Worm (Caenorhabditis elegans): Measurements from ENCODE around the gene tmem-145.

The tmem-145 gene

DNA sequence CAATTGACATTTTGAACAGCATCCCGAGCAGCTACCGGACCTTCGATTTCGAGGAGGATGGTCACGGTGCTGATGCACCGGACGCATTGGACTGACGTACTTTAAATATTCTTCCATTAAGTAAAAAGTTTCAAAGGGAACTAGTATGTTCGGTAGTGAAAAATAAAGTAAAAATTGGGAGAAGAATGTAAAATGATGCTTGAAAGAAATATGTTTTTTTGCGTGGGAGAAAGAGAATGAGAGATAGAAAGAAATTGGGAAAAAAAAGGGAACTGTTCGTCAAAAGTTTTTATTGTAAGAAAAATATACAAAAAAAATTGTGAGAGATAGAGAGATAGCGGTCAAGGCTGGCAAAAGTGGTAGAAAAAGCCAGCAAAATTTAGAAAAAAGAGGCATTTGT lies 39.7 kb downstream of the tmem-145 start, which contains the start of gene tsp-20:
tsp-20 (minus strand) TSS at position 101 of the 400 bp plus-strand sequence.
- no peak for TF ChIP-seq unc-39 (tag; optimal IDR thresholded peaks at IDR 0.05)
- TF ChIP-seq mep-1 (tag; optimal IDR thresholded peaks at IDR 0.05) = no peak
- TF ChIP-seq elt-3 (tag; optimal IDR thresholded peaks at IDR 0.05) = no peak
- no peak for TF ChIP-seq elt-1 (tag; optimal IDR thresholded peaks at IDR 0.05; ENCODE audit: borderline replicate concordance, insufficient read depth)

ce11 chrX:12025070-12025789 lies 48.4 kb downstream of the tmem-145 start, which contains the start of gene B0198.2:
TSS of gene B0198.2 (plus strand) at chrX:12025739.
- TF ChIP-seq pha-4 (tag; optimal IDR thresholded peaks at IDR 0.05) = no peak

DNA sequence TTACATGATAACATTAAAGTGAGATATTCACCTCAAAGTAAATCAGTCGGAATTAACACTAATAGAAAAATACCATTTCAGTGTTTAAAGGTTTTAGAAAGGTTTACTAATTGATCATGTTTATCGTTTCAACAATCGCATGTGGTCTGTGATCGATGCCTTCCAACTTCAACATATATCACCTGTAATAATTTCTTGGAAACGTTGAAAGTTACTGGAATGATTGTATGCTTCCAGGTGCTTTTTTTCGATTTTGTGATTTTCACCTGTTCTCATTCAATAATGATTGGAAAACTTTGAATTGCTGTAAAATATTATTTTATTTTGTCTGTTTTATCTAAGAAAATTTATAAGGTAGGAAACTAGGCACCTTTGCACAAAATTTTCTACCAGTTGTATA lies 51.2 kb downstream of the tmem-145 start:
- TF ChIP-seq hlh-1 (tag; optimal IDR thresholded peaks at IDR 0.05) (no peak), elt-3 (tag; optimal IDR thresholded peaks at IDR 0.05) (no peak), snpc-4 (tag; optimal IDR thresholded peaks at IDR 0.05) (no peak), nhr-12 (tag; optimal IDR thresholded peaks at IDR 0.05) (no peak), elt-1 (tag; optimal IDR thresholded peaks at IDR 0.05; ENCODE audit: borderline replicate concordance, insufficient read depth) (no peak), ceh-83 (GFP tag; optimal IDR thresholded peaks at IDR 0.05) (no peak), ham-2 (GFP tag; optimal IDR thresholded peaks at IDR 0.05) (no peak)

- TF ChIP-seq ces-1 (GFP tag; optimal IDR thresholded peaks at IDR 0.05) (peak; percentile 13), elt-1 (tag; optimal IDR thresholded peaks at IDR 0.05; ENCODE audit: borderline replicate concordance, insufficient read depth) (no peak), mep-1 (tag; optimal IDR thresholded peaks at IDR 0.05) (no peak)
Observed at ce11 chrX:12021446-12021845, 52.2 kb downstream of the tmem-145 start.

Data from whole organism, mixed stage, embryonic.